Fruit fly (Drosophila melanogaster): ENCODE data around the gene Ahcy.

The Ahcy gene

dm6 chrX:15471904-15472303, 21.8 kb downstream of the Ahcy start, which contains the start of the genes Grip128 and Alg14 (continued):
- TF ChIP-seq Hr3 (GFP tag; optimal IDR thresholded peaks at IDR 0.05) (no peak), CG7786 (GFP tag; optimal IDR thresholded peaks at IDR 0.05) (no peak), pita (GFP tag; optimal IDR thresholded peaks at IDR 0.05) (no peak), MESR4 (GFP tag; optimal IDR thresholded peaks at IDR 0.05) (peak; percentile 21), crc (GFP tag; optimal IDR thresholded peaks at IDR 0.05) (no peak), CG4707 (GFP tag; optimal IDR thresholded peaks at IDR 0.05) (no peak), Bgb (GFP tag; IDR thresholded peaks at IDR 0.05; ENCODE audit: partially characterized antibody) (peak; percentile 56), Dll (GFP tag; IDR thresholded peaks at IDR 0.05; ENCODE audit: partially characterized antibody) (peak; percentile 68), pzg (GFP tag; optimal IDR thresholded peaks at IDR 0.05) (peak; percentile 27), trem (tag; optimal IDR thresholded peaks at IDR 0.05) (peak; percentile 22), tna (GFP tag; IDR thresholded peaks at IDR 0.05; ENCODE audit: partially characterized antibody) (peak; percentile 66), CG8290 (GFP tag; optimal IDR thresholded peaks at IDR 0.05) (no peak), CG8290 (tag; optimal IDR thresholded peaks at IDR 0.05) (no peak), Fer3 (tag; optimal IDR thresholded peaks at IDR 0.05) (no peak), CG7963 (GFP tag; IDR thresholded peaks at IDR 0.05; ENCODE audit: partially characterized antibody) (0 out of 3 replicates have a peak, but pooled peaks have one; percentile 17), BEAF-32 (GFP tag; optimal IDR thresholded peaks at IDR 0.05) (peak; percentile 44), tio (GFP tag; optimal IDR thresholded peaks at IDR 0.05) (no peak), pb (GFP tag; optimal IDR thresholded peaks at IDR 0.05) (no peak), phol (tag; optimal IDR thresholded peaks at IDR 0.05) (peak; percentile 73), CG10267 (tag; optimal IDR thresholded peaks at IDR 0.05) (no peak), lilli (GFP tag; optimal IDR thresholded peaks at IDR 0.05) (no peak), stwl (tag; optimal IDR thresholded peaks at IDR 0.05) (peak; percentile 16), Doc3 (GFP tag; IDR thresholded peaks at IDR 0.05; ENCODE audit: partially characterized antibody) (peak; percentile 49; the same call in 1 of the 3 replicates), ind (GFP tag; optimal IDR thresholded peaks at IDR 0.05) (no peak), Sry-δ (GFP tag; optimal IDR thresholded peaks at IDR 0.05) (peak; percentile 45), Taf1 (GFP tag; IDR thresholded peaks at IDR 0.05) (no peak), bbx (GFP tag; IDR thresholded peaks at IDR 0.05; ENCODE audit: partially characterized antibody) (peak; percentile 66), CG6175 (GFP tag; IDR thresholded peaks at IDR 0.05) (no peak), tgo (GFP tag; IDR thresholded peaks at IDR 0.05) (no peak), E2f2 (GFP tag; IDR thresholded peaks at IDR 0.05) (peak; percentile 62), ro (GFP tag; IDR thresholded peaks at IDR 0.05) (no peak), Antp (GFP tag; optimal IDR thresholded peaks at IDR 0.05) (no peak), CG18262 (tag; optimal IDR thresholded peaks at IDR 0.05) (no peak), CG18011 (GFP tag; optimal IDR thresholded peaks at IDR 0.05) (peak; percentile 57), CG30431 (GFP tag; optimal IDR thresholded peaks at IDR 0.05) (no peak), CG9817 (tag; optimal IDR thresholded peaks at IDR 0.05) (no peak), CG17361 (GFP tag; IDR thresholded peaks at IDR 0.05) (peak; percentile 38; the same call in 2 of the 3 replicates), emc (GFP tag; optimal IDR thresholded peaks at IDR 0.05) (no peak), CG11398 (GFP tag; optimal IDR thresholded peaks at IDR 0.05) (no peak), wor (GFP tag; IDR thresholded peaks at IDR 0.05) (no peak), MBD-R2 (GFP tag; IDR thresholded peaks at IDR 0.05) (peak; percentile 74), psq (GFP tag; optimal IDR thresholded peaks at IDR 0.05) (no peak), CG15011 (GFP tag; optimal IDR thresholded peaks at IDR 0.05) (no peak), Opbp (GFP tag; IDR thresholded peaks at IDR 0.05; ENCODE audit: partially characterized antibody) (peak; percentile 45; the same call in 2 of the 3 replicates), scrt (GFP tag; optimal IDR thresholded peaks at IDR 0.05) (no peak), CG15514 (GFP tag; optimal IDR thresholded peaks at IDR 0.05) (peak; percentile 62), CG34224 (GFP tag; IDR thresholded peaks at IDR 0.05; ENCODE audit: partially characterized antibody) (peak; percentile 75), CG10209 (GFP tag; optimal IDR thresholded peaks at IDR 0.05) (no peak), usp (GFP tag; optimal IDR thresholded peaks at IDR 0.05) (no peak)
